Fruit fly (Drosophila melanogaster) whole organism: Measurements from ENCODE around the gene Cul5.

ENCODE experiments used
- EcR ChIP-seq, 2 experiments: fragments of >200 bp; optimal IDR thresholded peaks; 2 replicates each; lab custom pipeline; 2017; ENCODE audit warnings: missing biosample characterization in 2 of 2, missing genetic modification characterization in 2 of 2, missing genetic modification reagents in 2 of 2
- pan ChIP-seq: fragments of >200 bp; optimal IDR thresholded peaks from 2 replicates; lab custom pipeline; 2017
- psq ChIP-seq: fragments of >200 bp; optimal IDR thresholded peaks from 2 replicates; lab custom pipeline; 2017
- usp ChIP-seq: fragments of >200 bp; optimal IDR thresholded peaks from 2 replicates; lab custom pipeline; 2017; ENCODE audit warnings: missing biosample characterization, missing genetic modification characterization, mixed read lengths

dm6 chr3R:29039704-29040430, 22.9 kb downstream of the Cul5 start:
- TF ChIP-seq psq (lab: Kevin White, UChicago): no peak
- TF ChIP-seq usp (GFP tag; lab: Kevin White, UChicago): no peak
- TF ChIP-seq pan (lab: Kevin White, UChicago): no peak
- TF ChIP-seq EcR (GFP tag; optimal IDR thresholded peaks at IDR 0.05; lab: Kevin White, UChicago): no peak
